Fruit fly (Drosophila melanogaster): Measurements from ENCODE around the gene Nplp4.
A peak's percentile ranks its signal among the peaks of the same experiment; 100 is the strongest.

Nplp4 gene

dm6 chr2L:2031522-2031921 lies 23.3 kb downstream of the Nplp4 start:
- no peak for TF ChIP-seq D1 (tag; optimal IDR thresholded peaks at IDR 0.05)
- no peak for TF ChIP-seq CG10348 (GFP tag; IDR thresholded peaks at IDR 0.05)
- TF ChIP-seq CG4496 (GFP tag; IDR thresholded peaks at IDR 0.05): no peak
- TF ChIP-seq CG9948 (tag; optimal IDR thresholded peaks at IDR 0.05): no peak
- no peak for TF ChIP-seq fd96Ca (GFP tag; IDR thresholded peaks at IDR 0.05)
- TF ChIP-seq CG34367 (tag; optimal IDR thresholded peaks at IDR 0.05): no peak
- no peak for TF ChIP-seq Ets98B (GFP tag; IDR thresholded peaks at IDR 0.05)
- TF ChIP-seq CG15710 (tag; optimal IDR thresholded peaks at IDR 0.05): no peak
- TF ChIP-seq rn (GFP tag; IDR thresholded peaks at IDR 0.05): no peak
- TF ChIP-seq gl (tag; optimal IDR thresholded peaks at IDR 0.05): no peak
- no peak for TF ChIP-seq CG8159 (tag; optimal IDR thresholded peaks at IDR 0.05)
- TF ChIP-seq Pif1B (GFP tag; optimal IDR thresholded peaks at IDR 0.05): no peak
- TF ChIP-seq EcR (GFP tag; optimal IDR thresholded peaks at IDR 0.05): no peak

- TF ChIP-seq fd96Ca (GFP tag; IDR thresholded peaks at IDR 0.05) (no peak), CG15710 (tag; optimal IDR thresholded peaks at IDR 0.05) (no peak), CG8159 (tag; optimal IDR thresholded peaks at IDR 0.05) (no peak), rn (GFP tag; IDR thresholded peaks at IDR 0.05) (no peak), Pif1A (GFP tag; optimal IDR thresholded peaks at IDR 0.05) (no peak), EcR (GFP tag; optimal IDR thresholded peaks at IDR 0.05) (no peak), CG34367 (tag; optimal IDR thresholded peaks at IDR 0.05) (no peak), CG8301 (tag; optimal IDR thresholded peaks at IDR 0.05) (no peak), CG9948 (tag; optimal IDR thresholded peaks at IDR 0.05) (no peak), CG13204 (GFP tag; optimal IDR thresholded peaks at IDR 0.05) (no peak), D1 (tag; optimal IDR thresholded peaks at IDR 0.05) (no peak), gl (tag; optimal IDR thresholded peaks at IDR 0.05) (no peak), CG10348 (GFP tag; IDR thresholded peaks at IDR 0.05) (no peak), CG17806 (tag; optimal IDR thresholded peaks at IDR 0.05) (no peak)
These were observed 23.9 kb downstream of the Nplp4 start for dm6 chr2L:2032076-2032475.

dm6 chr2L:2035941-2036340 lies 27.7 kb downstream of the Nplp4 start, which contains the start of gene CG42296:
CG42296 (minus strand) TSS chr2L:2036041.
- TF ChIP-seq CG9948 (tag; optimal IDR thresholded peaks at IDR 0.05): no peak
- TF ChIP-seq fd96Ca (GFP tag; IDR thresholded peaks at IDR 0.05): no peak
- TF ChIP-seq D1 (tag; optimal IDR thresholded peaks at IDR 0.05): no peak
- no peak for TF ChIP-seq CG10348 (GFP tag; IDR thresholded peaks at IDR 0.05)
- TF ChIP-seq CG32121 (GFP tag; IDR thresholded peaks at IDR 0.05): no peak
- TF ChIP-seq Pif1B (GFP tag; optimal IDR thresholded peaks at IDR 0.05): no peak
- no peak for TF ChIP-seq CG8159 (tag; optimal IDR thresholded peaks at IDR 0.05)
- TF ChIP-seq Snoo (tag; optimal IDR thresholded peaks at IDR 0.05): no peak
- no peak for TF ChIP-seq Pif1A (GFP tag; optimal IDR thresholded peaks at IDR 0.05)
- no peak for TF ChIP-seq CG13204 (GFP tag; optimal IDR thresholded peaks at IDR 0.05)
- no peak for TF ChIP-seq Ets98B (GFP tag; IDR thresholded peaks at IDR 0.05)
- no peak for TF ChIP-seq EcR (GFP tag; optimal IDR thresholded peaks at IDR 0.05)
- no peak for TF ChIP-seq CG17806 (tag; optimal IDR thresholded peaks at IDR 0.05)
- TF ChIP-seq CG4496 (GFP tag; IDR thresholded peaks at IDR 0.05): no peak

- TF ChIP-seq CG13204 (GFP tag; optimal IDR thresholded peaks at IDR 0.05) (no peak), gl (tag; optimal IDR thresholded peaks at IDR 0.05) (no peak), CG8301 (tag; optimal IDR thresholded peaks at IDR 0.05) (no peak), EcR (GFP tag; optimal IDR thresholded peaks at IDR 0.05) (no peak), CG4496 (GFP tag; IDR thresholded peaks at IDR 0.05) (no peak), CG14655 (GFP tag; optimal IDR thresholded peaks at IDR 0.05) (no peak), CG10348 (GFP tag; IDR thresholded peaks at IDR 0.05) (no peak), Ets98B (GFP tag; IDR thresholded peaks at IDR 0.05) (no peak), fd96Ca (GFP tag; IDR thresholded peaks at IDR 0.05) (no peak), Pif1B (GFP tag; optimal IDR thresholded peaks at IDR 0.05) (no peak), CG12605 (GFP tag; IDR thresholded peaks at IDR 0.05) (no peak), Pif1A (GFP tag; optimal IDR thresholded peaks at IDR 0.05) (no peak), CG34367 (tag; optimal IDR thresholded peaks at IDR 0.05) (no peak), CG15710 (tag; optimal IDR thresholded peaks at IDR 0.05) (no peak), Snoo (tag; optimal IDR thresholded peaks at IDR 0.05) (no peak), CG17806 (tag; optimal IDR thresholded peaks at IDR 0.05) (no peak), D1 (tag; optimal IDR thresholded peaks at IDR 0.05) (no peak), CG9948 (tag; optimal IDR thresholded peaks at IDR 0.05) (no peak), CG8159 (tag; optimal IDR thresholded peaks at IDR 0.05) (no peak), rn (GFP tag; IDR thresholded peaks at IDR 0.05) (no peak)
These were observed 28.9 kb downstream of the Nplp4 start, which contains the start of gene lectin-22C for dm6 chr2L:2037165-2037550. lectin-22C (minus strand) TSS chr2L:2037265.

dm6 chr2L:2037551-2038252 lies 29.5 kb downstream of the Nplp4 start:
- TF ChIP-seq EcR (GFP tag; optimal IDR thresholded peaks at IDR 0.05) (no peak), fd96Ca (GFP tag; IDR thresholded peaks at IDR 0.05) (no peak), CG4496 (GFP tag; IDR thresholded peaks at IDR 0.05) (no peak; the same call in 2 of the 3 replicates), CG34367 (tag; optimal IDR thresholded peaks at IDR 0.05) (no peak), CG17806 (tag; optimal IDR thresholded peaks at IDR 0.05) (no peak), CG13204 (GFP tag; optimal IDR thresholded peaks at IDR 0.05) (peak; percentile 63), CG8301 (tag; optimal IDR thresholded peaks at IDR 0.05) (no peak)

- TF ChIP-seq CG10348 (GFP tag; IDR thresholded peaks at IDR 0.05): no peak
- no peak for TF ChIP-seq Snoo (tag; optimal IDR thresholded peaks at IDR 0.05)
- peak; percentile 92 for TF ChIP-seq EcR (GFP tag; optimal IDR thresholded peaks at IDR 0.05)
- TF ChIP-seq CG9948 (tag; optimal IDR thresholded peaks at IDR 0.05): no peak
- TF ChIP-seq CG13204 (GFP tag; optimal IDR thresholded peaks at IDR 0.05): peak; percentile 42
These were observed 30.2 kb downstream of the Nplp4 start for dm6 chr2L:2038253-2038955.

Measured in whole organism, pupa.